Worm (Caenorhabditis elegans) whole organism, L4/young adult: ENCODE data around the gene pes-1.

Source experiments
- W03F9.2 ChIP-seq: fragments of 150-350 bp; optimal IDR thresholded peaks from 2 replicates; lab custom pipeline; 2014; ENCODE audit warnings: missing biosample characterization, missing genetic modification characterization
- dao-5 ChIP-seq: sonication (generic microtip); optimal IDR thresholded peaks from 2 replicates; lab custom pipeline; 2016; ENCODE audit warnings: missing genotype, missing genetic modification characterization, moderate library complexity, missing compliant biosample characterization
- him-1 ChIP-seq: sonication (generic microtip); optimal IDR thresholded peaks from 2 replicates; lab custom pipeline; 2016; ENCODE audit warnings: missing genotype, missing genetic modification reagents, missing genetic modification characterization, missing compliant biosample characterization

- TF ChIP-seq him-1, result no peak
- no peak for TF ChIP-seq W03F9.2 (tag; lab: Kevin White, UChicago)
- TF ChIP-seq dao-5 (tag; lab: Kevin White, UChicago), result no peak
Observed at ce11 chrIV:4953887-4954286, 48.7 kb upstream of the pes-1 start, which contains the start of gene str-163.
